Worm (Caenorhabditis elegans): ENCODE data around the gene npr-28.

- TF ChIP-seq ceh-43 (GFP tag; optimal IDR thresholded peaks at IDR 0.05) (no peak), nhr-237 (tag; optimal IDR thresholded peaks at IDR 0.05) (no peak), ceh-83 (GFP tag; optimal IDR thresholded peaks at IDR 0.05) (no peak), elt-3 (tag; optimal IDR thresholded peaks at IDR 0.05) (no peak), nhr-2 (tag; optimal IDR thresholded peaks at IDR 0.05) (no peak), snpc-4 (tag; optimal IDR thresholded peaks at IDR 0.05) (no peak), nhr-12 (tag; optimal IDR thresholded peaks at IDR 0.05) (no peak), ztf-11 (tag; optimal IDR thresholded peaks at IDR 0.05) (no peak), flh-1 (GFP tag; optimal IDR thresholded peaks at IDR 0.05) (no peak), lsy-2 (tag; optimal IDR thresholded peaks at IDR 0.05) (no peak), lin-32 (GFP tag; optimal IDR thresholded peaks at IDR 0.05) (no peak), unc-62 (GFP tag; optimal IDR thresholded peaks at IDR 0.05) (no peak), nhr-76 (tag; optimal IDR thresholded peaks at IDR 0.05) (no peak)
Observed at ce11 chrX:8311590-8311989, 39.3 kb downstream of the npr-28 start.
